Fruit fly (Drosophila melanogaster): ENCODE results near the gene HLH4C.
A peak's percentile ranks its signal among the peaks of the same experiment; 100 is the strongest.

Gene HLH4C

DNA sequence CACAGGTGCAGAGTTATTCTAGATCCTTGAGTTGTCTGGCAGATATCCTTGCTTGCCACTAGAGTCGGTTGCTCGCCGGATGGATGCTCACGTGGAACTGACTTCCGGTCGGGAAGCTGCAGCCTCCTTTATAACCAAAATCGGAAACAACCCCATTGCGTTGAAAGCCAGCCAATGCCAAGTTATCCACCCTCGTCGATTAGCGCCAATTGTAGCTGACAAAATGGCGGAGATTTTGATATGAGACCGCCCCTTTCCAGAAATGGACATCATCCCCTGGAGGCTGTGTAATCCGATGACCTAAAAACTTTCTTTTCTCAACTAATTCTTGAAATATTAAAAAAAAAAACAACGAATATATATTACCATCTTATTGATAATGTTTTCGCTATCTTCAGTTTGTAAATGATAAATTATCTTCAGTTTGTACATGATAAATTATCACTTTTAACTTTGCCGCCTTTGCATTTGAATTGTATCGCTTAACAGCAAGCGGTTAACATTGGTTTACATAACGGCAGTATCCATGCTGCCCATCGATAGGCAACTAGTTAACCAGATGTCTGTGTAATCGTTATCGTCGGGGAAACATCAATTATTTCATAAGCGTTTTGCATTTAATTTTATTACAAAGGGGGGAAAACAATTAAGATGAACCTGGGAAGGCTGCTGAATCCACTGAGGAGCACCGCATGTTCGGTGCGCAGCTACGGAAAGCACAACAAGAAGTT, at the start of gene HLH4C, which contains the start of gene mRpL30:
Gene HLH4C (minus strand): TSS at position 99 of the 731 bp plus-strand sequence.
Gene mRpL30 (plus strand): TSS at position 556 of the 731 bp plus-strand sequence.
- TF ChIP-seq CTCF (optimal IDR thresholded peaks at IDR 0.05) (no peak), CG8478 (optimal IDR thresholded peaks at IDR 0.05) (no peak)

DNA sequence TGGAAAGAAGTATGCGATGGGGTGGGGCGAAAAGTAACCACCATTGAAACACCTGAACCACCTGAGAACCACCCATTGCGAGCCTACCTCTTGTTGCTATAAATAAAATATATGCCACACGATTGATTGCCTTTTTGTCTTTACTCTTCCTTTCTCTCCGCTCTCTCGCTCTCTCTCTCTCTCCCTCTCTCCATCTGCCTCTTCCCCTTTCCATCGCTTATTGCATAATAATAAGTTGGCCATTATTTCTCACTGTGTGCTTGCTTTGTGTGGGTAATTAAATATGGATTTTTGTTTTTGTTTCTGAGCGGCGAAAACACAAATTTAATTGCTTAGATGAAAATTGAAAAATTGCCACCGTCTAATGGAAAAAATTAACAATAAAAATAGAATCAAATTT, 46.9 kb upstream of the HLH4C start:
- no peak for TF ChIP-seq CG8478 (optimal IDR thresholded peaks at IDR 0.05)
- TF ChIP-seq CTCF (optimal IDR thresholded peaks at IDR 0.05), result no peak

DNA sequence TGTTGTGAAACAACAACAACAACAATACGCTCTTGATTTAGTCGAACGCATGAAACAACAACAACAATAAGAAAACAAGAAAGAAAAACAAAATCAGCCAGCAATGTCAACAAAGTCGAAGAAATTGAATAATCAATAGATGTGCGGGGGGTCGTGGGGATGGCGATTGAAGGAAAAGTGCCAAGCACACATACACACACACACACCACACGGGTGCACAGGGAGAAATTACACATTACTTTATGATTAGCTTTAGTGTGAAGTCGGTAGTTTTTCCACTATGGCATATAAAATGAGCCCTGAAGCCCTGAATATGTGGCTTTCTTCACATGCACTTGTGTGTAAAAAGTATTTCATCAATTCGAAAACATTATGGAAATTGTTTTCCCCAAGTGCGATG, 45.7 kb upstream of the HLH4C start:
- no peak for TF ChIP-seq CTCF (optimal IDR thresholded peaks at IDR 0.05)
- TF ChIP-seq CG8478 (optimal IDR thresholded peaks at IDR 0.05), result no peak

DNA sequence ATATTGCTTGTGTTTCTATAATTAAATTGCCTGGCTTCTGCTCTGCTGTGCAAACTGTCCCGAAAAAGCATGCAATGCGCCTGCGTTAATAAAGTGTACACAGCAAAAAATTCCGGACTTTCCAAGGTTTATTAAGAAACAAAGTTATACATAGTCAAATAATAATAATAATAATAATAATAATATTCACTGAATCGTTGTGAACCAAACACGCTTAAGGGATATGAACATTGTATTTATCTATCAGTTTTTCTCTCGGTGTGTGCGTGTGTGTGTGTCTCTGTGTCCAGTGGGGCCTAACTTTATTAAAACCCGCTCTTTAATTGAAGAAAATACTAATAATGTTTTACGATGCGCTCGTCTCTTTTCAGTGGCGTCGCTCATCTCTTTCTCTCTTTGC, 44.0 kb upstream of the HLH4C start:
- no peak for TF ChIP-seq CG8478 (optimal IDR thresholded peaks at IDR 0.05)
- no peak for TF ChIP-seq CTCF (optimal IDR thresholded peaks at IDR 0.05)

DNA sequence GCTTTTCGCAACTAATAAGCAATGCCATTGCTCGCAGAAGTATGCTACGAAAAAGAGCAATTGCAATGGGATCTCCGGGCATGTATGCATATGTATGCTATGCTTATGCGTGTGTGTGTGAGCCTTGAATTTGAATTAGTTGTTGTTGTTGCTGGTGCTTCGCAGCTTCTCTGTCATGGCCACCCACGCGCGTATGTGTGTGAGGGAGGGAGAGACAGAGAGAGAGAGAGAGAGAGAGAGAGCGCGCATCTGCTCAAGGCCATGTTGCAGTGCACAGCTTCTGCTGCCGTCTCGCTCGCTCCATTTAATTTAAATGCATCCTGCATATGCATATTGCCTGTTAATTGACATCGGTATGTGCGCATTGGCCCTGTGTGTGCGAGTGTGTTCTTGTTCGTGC, 43.6 kb upstream of the HLH4C start:
- TF ChIP-seq CTCF (optimal IDR thresholded peaks at IDR 0.05) (no peak), CG8478 (optimal IDR thresholded peaks at IDR 0.05) (no peak)

DNA sequence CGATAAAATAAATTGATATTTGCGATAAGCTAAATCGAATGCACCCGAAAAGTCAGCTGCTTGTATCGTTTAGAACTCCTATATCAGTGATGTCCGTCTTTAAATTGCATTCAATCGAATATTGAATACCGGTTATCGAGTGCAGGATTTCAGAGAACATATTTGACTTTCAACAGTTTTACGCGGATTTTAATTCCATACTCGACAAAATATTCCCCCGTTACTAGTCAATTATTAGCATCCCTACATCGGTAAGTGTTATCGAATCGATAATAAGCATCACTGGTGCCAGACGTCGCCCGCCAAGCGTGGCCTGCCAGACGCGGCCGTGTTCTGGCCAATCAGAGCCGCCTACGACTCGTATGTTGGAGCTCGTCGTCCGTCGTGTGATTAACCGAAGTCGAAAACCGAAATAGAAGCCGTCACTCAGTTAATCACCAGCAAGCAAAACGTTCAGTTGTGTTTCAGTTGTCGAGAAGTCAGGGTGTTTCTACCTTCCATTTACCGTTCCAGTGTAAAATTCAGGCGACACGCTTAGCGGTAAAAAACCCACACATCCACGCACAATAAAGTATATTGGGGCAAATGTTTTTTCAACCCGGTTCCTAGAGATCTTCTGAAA, 40.7 kb upstream of the HLH4C start, which contains the start of gene ctp:
Gene ctp (plus strand): TSS at position 23 of the 622 bp plus-strand sequence.
- TF ChIP-seq CTCF (optimal IDR thresholded peaks at IDR 0.05) (no peak), CG8478 (optimal IDR thresholded peaks at IDR 0.05) (no peak)

DNA sequence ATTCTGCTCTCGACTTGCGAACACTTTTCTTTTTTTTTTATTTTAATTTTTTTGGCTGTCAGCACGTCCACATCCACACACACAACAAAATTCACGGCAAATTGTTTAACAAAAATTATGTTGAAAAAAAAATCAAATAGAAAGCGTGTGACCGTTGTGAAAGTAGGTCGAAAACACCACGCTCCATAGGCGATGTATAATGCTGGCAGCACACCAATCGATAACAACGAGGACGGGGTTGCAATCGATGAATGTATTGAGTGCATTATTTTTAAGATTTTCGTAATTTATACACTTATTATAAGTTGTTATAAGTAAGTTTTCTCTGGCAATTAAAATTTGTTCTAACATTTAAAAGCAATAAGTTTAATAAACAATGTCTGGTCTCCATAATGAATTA, 39.5 kb upstream of the HLH4C start, which contains the start of gene Pp2C1:
Gene Pp2C1 (minus strand): TSS at position 181 of the 400 bp plus-strand sequence.
- TF ChIP-seq CG8478 (optimal IDR thresholded peaks at IDR 0.05) (no peak), CTCF (optimal IDR thresholded peaks at IDR 0.05) (peak in 1 of 2 experiments; percentile 1)

DNA sequence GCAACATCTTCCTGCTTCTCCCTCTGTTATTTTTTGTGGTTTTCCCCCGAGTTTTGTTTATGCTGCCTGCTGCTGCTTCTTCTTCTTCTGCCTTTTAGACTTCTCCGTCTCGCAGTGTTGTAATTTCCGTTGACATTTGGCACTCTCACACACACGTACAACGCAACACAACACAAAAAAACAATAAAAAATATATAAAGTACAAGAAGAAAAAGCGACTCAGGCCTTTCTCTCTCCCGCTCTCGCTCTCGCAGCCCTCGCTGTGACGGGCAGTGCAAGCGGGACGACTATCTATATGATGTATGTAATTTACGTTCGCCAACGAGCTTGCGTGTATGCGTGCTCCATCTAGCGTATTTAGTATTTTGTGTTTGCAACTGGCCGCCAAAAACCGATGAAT, 38.9 kb upstream of the HLH4C start:
- TF ChIP-seq CG8478 (optimal IDR thresholded peaks at IDR 0.05) (no peak), CTCF (optimal IDR thresholded peaks at IDR 0.05) (no peak)

DNA sequence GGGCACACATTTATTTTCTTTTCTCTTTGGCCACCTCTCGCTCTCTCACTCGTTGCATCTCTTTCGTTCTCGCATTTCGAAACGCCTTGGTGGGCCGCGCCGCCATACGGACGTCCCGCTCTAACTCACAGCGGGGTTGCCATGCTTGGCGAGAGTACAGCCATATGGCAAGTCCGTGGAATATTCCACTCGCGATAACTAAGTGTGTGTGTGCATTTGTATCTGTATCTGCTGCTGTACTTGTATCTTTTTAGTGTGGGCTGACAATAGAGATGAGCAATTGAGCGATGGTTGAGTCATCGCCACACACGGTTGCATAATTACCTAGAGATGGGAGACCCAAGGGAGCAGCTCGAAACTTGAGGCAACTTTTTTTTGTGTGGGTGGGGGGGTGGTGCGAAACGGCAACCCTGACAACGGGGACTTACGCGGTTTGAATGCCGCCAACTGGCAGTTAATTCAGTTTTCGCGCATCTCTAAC, 37.3 kb upstream of the HLH4C start:
- TF ChIP-seq CG8478 (optimal IDR thresholded peaks at IDR 0.05) (no peak), CTCF (optimal IDR thresholded peaks at IDR 0.05) (no peak)

DNA sequence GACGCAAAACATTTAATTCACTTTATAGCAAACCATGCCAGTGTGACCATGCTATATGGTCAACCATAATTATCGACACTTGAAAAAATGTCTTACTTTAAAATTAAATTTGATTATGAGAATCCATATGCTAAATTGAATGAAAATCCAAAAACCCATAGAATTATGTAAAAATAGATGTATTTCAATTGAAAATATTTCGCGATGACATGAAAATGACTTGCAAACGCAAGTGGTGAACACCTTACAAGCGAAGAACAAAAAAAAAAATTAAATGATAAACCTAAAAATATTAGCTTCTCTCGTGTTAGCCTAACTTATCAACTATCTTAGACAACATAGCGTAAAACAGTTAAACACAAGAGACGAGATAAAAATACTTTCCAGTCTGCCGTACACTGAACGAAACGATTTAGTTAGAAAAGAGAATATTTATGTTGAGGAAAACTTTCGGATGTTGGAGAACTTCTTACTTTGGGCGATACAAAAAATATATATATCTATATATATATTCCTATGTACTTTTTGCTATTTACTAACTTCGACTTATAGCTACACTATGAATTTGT, 32.7 kb upstream of the HLH4C start:
- TF ChIP-seq CG8478 (optimal IDR thresholded peaks at IDR 0.05) (no peak), CTCF (optimal IDR thresholded peaks at IDR 0.05) (no peak)

DNA sequence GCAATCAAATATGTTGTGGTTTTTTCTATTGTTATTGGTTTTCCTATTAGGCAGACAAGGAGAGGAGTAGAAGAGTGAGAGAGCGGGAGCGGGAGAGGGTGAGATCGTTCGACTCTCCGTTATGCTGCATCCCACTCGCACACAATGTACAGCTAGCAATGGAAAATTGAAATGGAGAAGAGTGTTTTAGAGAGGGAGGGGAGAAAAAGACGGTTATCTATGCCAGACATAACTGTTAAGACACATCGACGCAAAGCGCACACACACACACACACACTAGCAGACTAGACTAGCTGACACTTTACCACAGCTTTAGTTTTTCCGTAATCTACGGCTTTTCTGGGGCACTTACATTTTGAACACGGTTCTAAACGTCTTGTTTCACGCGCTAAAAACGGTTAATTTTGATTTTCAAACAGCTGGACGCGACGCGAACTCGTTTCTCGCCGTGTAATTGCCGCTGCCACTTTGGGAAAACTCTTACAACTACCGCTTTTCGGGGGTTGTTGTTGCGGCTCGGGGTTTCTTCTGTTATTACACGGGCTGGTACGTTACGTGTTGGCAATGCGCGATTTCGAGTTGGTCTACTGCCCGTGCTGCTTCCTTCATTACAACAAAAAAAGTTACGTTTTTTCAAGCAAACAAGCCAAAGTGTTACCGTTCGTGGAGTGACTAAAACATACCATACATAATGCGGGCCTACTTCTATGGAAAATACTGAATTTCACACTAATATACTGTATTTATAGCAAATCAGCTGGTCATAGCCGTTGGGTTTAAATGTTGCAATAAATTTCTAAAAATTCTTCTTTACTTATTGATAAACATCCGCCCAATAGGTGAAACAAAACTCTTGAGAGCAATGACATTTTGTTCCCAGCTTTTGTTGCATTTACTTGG, 31.9 kb upstream of the HLH4C start, which contains the start of gene fzr:
Gene fzr (minus strand): TSS at position 625 of the 900 bp plus-strand sequence.
- TF ChIP-seq CTCF (optimal IDR thresholded peaks at IDR 0.05), result no peak
- TF ChIP-seq CG8478 (optimal IDR thresholded peaks at IDR 0.05), result no peak

DNA sequence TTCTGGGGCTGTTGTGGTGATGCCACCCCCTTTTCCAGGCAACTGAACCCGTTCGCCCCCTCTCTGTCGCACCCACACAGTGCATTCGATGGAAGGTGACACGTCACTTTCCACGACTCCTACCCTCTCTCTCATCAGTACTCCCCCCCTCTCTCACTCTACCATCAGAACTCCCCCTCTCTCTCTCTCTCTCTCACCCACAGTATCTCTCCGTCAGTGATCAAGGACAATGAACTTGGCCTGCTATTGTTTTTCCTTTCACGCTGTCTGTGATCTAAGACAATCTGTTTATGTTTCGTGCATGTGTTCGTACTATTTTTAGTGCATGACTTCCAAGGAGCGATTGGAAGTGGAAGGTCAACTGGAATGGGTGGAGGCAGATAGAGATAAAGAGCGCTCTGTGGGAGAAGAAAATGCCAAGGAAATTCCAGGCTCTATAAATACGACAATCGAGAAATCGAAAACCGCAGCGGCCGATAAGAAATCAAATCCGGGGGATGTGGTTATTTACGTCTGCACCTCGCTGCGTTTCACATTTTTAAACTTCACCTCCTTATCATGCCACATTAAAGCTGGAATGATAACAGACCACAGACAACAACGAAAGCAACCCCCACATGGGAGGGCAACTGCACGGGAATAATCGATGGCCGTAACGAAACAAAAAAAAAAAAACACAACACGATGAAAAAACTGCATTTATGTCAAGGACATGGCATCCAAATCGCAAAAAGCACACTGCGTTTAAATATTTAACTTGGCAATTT, 31.1 kb upstream of the HLH4C start:
- TF ChIP-seq CG8478 (optimal IDR thresholded peaks at IDR 0.05) (no peak), CTCF (optimal IDR thresholded peaks at IDR 0.05) (no peak)

DNA sequence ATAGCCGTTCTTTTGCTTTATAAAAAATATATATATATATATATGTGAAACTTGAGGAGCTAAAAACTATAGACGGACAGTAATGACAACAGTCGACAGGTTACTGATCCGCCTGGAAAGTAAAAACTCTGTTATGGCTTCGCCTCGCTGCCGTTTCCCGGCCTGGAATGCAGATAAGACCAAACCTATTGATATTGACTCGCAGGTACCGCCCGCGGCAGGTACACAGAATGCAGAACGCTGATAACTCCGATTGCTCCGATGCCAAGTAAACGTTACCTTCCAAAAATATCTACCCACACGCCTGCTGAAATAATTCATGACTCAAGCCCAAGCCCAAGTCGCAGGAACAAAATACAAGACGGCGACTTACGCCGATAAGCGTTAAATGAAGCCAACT, 30.2 kb upstream of the HLH4C start:
- TF ChIP-seq CTCF (optimal IDR thresholded peaks at IDR 0.05), result no peak
- TF ChIP-seq CG8478 (optimal IDR thresholded peaks at IDR 0.05), result no peak

DNA sequence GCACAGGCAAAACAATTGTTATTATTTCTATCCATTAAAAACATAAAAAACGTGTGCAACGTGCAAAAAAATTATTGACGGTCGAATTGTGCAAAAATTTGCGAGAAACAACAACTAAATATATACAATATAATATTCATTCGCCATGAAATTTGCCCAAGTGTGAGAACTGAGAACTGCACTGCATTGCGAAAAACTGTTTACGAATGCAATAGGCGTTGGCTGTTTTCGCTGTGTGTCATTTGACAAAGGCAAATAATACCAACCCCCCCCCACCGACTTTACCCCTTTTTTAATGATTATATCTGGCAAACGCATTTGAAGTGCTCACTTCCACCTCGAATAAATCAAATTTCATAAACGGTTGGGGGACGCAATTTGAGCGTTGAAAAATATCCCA, 27.8 kb upstream of the HLH4C start:
- TF ChIP-seq CG8478 (optimal IDR thresholded peaks at IDR 0.05), result no peak
- no peak for TF ChIP-seq CTCF (optimal IDR thresholded peaks at IDR 0.05)

Measured in S2 (cell line).